Fruit fly (Drosophila melanogaster): ENCODE data around the gene CG5151.

Gene CG5151

DNA sequence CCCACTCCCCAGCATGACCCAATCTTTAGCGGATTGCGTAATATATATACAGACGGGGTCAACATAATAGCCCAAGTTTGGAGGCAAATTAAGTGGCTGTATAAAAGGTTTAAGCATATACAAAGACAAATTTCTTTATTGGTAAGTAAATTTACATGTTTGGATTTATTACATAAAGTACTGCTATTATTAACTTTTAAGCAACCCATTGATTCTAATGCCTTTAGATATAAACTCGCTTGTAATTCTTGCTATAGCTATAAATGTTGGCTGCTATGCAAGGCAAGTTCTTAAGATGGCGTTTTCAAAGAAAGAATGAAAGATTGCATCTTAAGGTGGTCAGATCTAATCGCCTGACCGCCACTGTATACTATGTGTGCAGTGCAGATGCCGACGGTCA, 38.0 kb upstream of the CG5151 start (continued):
- TF ChIP-seq Antp (GFP tag; optimal IDR thresholded peaks at IDR 0.05) (no peak), CG15269 (tag; optimal IDR thresholded peaks at IDR 0.05) (peak; percentile 45), Mrtf (GFP tag; IDR thresholded peaks at IDR 0.05) (no peak), CG14014 (GFP tag; IDR thresholded peaks at IDR 0.05) (no peak), hb (GFP tag; IDR thresholded peaks at IDR 0.05; ENCODE audit: partially characterized antibody) (no peak), CG33213 (GFP tag; optimal IDR thresholded peaks at IDR 0.05) (no peak), Hr39 (optimal IDR thresholded peaks at IDR 0.05) (no peak), Gug (GFP tag; IDR thresholded peaks at IDR 0.05) (no peak; the same call in 3 of the 4 replicates), CG8359 (GFP tag; optimal IDR thresholded peaks at IDR 0.05; ENCODE audit: borderline replicate concordance) (no peak), bsh (GFP tag; optimal IDR thresholded peaks at IDR 0.05) (peak in 1 of 2 experiments; percentile 38), CG17612 (GFP tag; IDR thresholded peaks at IDR 0.05) (no peak), tin (GFP tag; optimal IDR thresholded peaks at IDR 0.05) (peak; percentile 1), Oaz (GFP tag; IDR thresholded peaks at IDR 0.05) (no peak), CG6175 (GFP tag; IDR thresholded peaks at IDR 0.05) (no peak), CG3065 (GFP tag; optimal IDR thresholded peaks at IDR 0.05) (no peak), bcd (GFP tag; optimal IDR thresholded peaks at IDR 0.05) (peak; percentile 29), tll (GFP tag; optimal IDR thresholded peaks at IDR 0.05) (no peak), CG8924 (tag; optimal IDR thresholded peaks at IDR 0.05) (peak; percentile 32), Oli (tag; optimal IDR thresholded peaks at IDR 0.05) (peak; percentile 46), Side (GFP tag; optimal IDR thresholded peaks at IDR 0.05) (peak; percentile 10), usp (GFP tag; optimal IDR thresholded peaks at IDR 0.05) (no peak), gem (tag; optimal IDR thresholded peaks at IDR 0.05) (peak; percentile 52), CG7839 (tag; optimal IDR thresholded peaks at IDR 0.05) (peak; percentile 68), H15 (GFP tag; IDR thresholded peaks at IDR 0.05) (no peak), pb (GFP tag; optimal IDR thresholded peaks at IDR 0.05) (no peak), CG2712 (tag; optimal IDR thresholded peaks at IDR 0.05) (peak; percentile 30), fd102C (GFP tag; optimal IDR thresholded peaks at IDR 0.05) (no peak), CG17186 (GFP tag; optimal IDR thresholded peaks at IDR 0.05) (no peak), CG9727 (GFP tag; optimal IDR thresholded peaks at IDR 0.05) (peak; percentile 51), caup (GFP tag; optimal IDR thresholded peaks at IDR 0.05; ENCODE audit: severe bottlenecking) (peak; percentile 40), shn (GFP tag; optimal IDR thresholded peaks at IDR 0.05) (no peak), HLH54F (GFP tag; optimal IDR thresholded peaks at IDR 0.05) (no peak), vnd (GFP tag; IDR thresholded peaks at IDR 0.05; ENCODE audit: partially characterized antibody) (no peak), CG11085 (GFP tag; IDR thresholded peaks at IDR 0.05) (no peak), Camta (GFP tag; optimal IDR thresholded peaks at IDR 0.05) (no peak), CG1603 (tag; optimal IDR thresholded peaks at IDR 0.05) (no peak), p53 (GFP tag; optimal IDR thresholded peaks at IDR 0.05) (no peak), Rfx (GFP tag; IDR thresholded peaks at IDR 0.05) (no peak; the same call in 1 of the 2 replicates), Pdp1 (GFP tag; optimal IDR thresholded peaks at IDR 0.05) (peak; percentile 13 to 87), Meics (GFP tag; optimal IDR thresholded peaks at IDR 0.05) (peak; percentile 63), CG10209 (GFP tag; optimal IDR thresholded peaks at IDR 0.05) (peak; percentile 32), Aef1 (GFP tag; IDR thresholded peaks at IDR 0.05) (0 out of 3 replicates have a peak, but pooled peaks have one; percentile 25), ttk (GFP tag; IDR thresholded peaks at IDR 0.05) (peak; percentile 19; the same call in 1 of the 2 replicates)
